Worm (Caenorhabditis elegans) whole organism, L4/young adult: ENCODE data around the gene Y44A6D.3.

Source experiments
- W03F9.2 ChIP-seq: fragments of 150-350 bp; optimal IDR thresholded peaks from 2 replicates; lab custom pipeline; 2014; ENCODE audit warnings: missing biosample characterization, missing genetic modification characterization
- dao-5 ChIP-seq: sonication (generic microtip); optimal IDR thresholded peaks from 2 replicates; lab custom pipeline; 2016; ENCODE audit warnings: missing genotype, missing genetic modification characterization, moderate library complexity, missing compliant biosample characterization
- him-1 ChIP-seq: sonication (generic microtip); optimal IDR thresholded peaks from 2 replicates; lab custom pipeline; 2016; ENCODE audit warnings: missing genotype, missing genetic modification reagents, missing genetic modification characterization, missing compliant biosample characterization

ce11 chrV:20745278-20745677 lies 46.9 kb downstream of the Y44A6D.3 start:
- TF ChIP-seq W03F9.2 (no peak), him-1 (tag; lab: Kevin White, UChicago) (no peak), dao-5 (tag; lab: Kevin White, UChicago) (no peak)
